Fruit fly (Drosophila melanogaster) whole organism, pupa: Measurements from ENCODE around the gene Doc2.

Experiments
- CG10348 ChIP-seq: fragments of 200-800 bp; sonication (Bioruptor generic); IDR thresholded peaks from 2 replicates; pipeline ENCODE4 v1.3.6; 2022; ENCODE audit warnings: missing biosample characterization, missing genetic modification characterization
- CG12605 ChIP-seq: fragments of 200-800 bp; sonication (Bioruptor generic); IDR thresholded peaks from 2 replicates; pipeline ENCODE4 v1.3.6; 2022; ENCODE audit warnings: missing biosample characterization, missing genetic modification characterization
- CG13204 ChIP-seq: fragments of 200-800 bp; sonication (Bioruptor generic); optimal IDR thresholded peaks from 2 replicates; lab custom pipeline; 2018; ENCODE audit warnings: missing biosample characterization, mild to moderate bottlenecking, missing genetic modification characterization, moderate library complexity
- CG14655 ChIP-seq: fragments of 200-800 bp; sonication (Bioruptor generic); optimal IDR thresholded peaks from 3 replicates; lab custom pipeline; 2017; ENCODE audit warnings: mild to moderate bottlenecking, missing biosample characterization, missing genetic modification reagents, missing genetic modification characterization
- CG17806 ChIP-seq: fragments of 200-800 bp; sonication (Bioruptor generic); optimal IDR thresholded peaks from 2 replicates; lab custom pipeline; 2018; ENCODE audit warnings: missing biosample characterization, mild to moderate bottlenecking, missing genetic modification characterization, moderate library complexity
- CG32121 ChIP-seq: fragments of 200-800 bp; sonication (Bioruptor generic); IDR thresholded peaks from 2 replicates; pipeline ENCODE4 v1.3.6; 2022; ENCODE audit warnings: missing biosample characterization, missing genetic modification characterization
- CG34367 ChIP-seq: fragments of 200-800 bp; sonication (Bioruptor generic); optimal IDR thresholded peaks from 2 replicates; lab custom pipeline; 2018; ENCODE audit warnings: missing biosample characterization, mild to moderate bottlenecking, missing genetic modification characterization
- CG4496 ChIP-seq: fragments of 200-800 bp; sonication (Bioruptor generic); IDR thresholded peaks from 3 replicates; pipeline ENCODE4 v1.3.6; 2022; ENCODE audit warnings: missing biosample characterization, missing genetic modification characterization
- CG8301 ChIP-seq: fragments of 200-800 bp; sonication (Bioruptor generic); optimal IDR thresholded peaks from 2 replicates; lab custom pipeline; 2018; ENCODE audit warnings: missing biosample characterization, mild to moderate bottlenecking, missing genetic modification characterization
- CG9948 ChIP-seq: fragments of 200-800 bp; sonication (Bioruptor generic); optimal IDR thresholded peaks from 2 replicates; lab custom pipeline; 2018; ENCODE audit warnings: missing biosample characterization, mild to moderate bottlenecking, missing genetic modification characterization, moderate library complexity
- D1 ChIP-seq: fragments of 200-800 bp; sonication (Bioruptor generic); optimal IDR thresholded peaks from 2 replicates; lab custom pipeline; 2018; ENCODE audit warnings: missing biosample characterization, mild to moderate bottlenecking, missing genetic modification characterization, moderate library complexity
- EcR ChIP-seq: fragments of 200-800 bp; sonication (Bioruptor generic); optimal IDR thresholded peaks from 3 replicates; lab custom pipeline; 2019; ENCODE audit warnings: missing biosample characterization, missing genetic modification characterization, mild to moderate bottlenecking, moderate library complexity, missing genetic modification reagents
- Pif1B ChIP-seq: fragments of 200-800 bp; sonication (Bioruptor generic); optimal IDR thresholded peaks from 3 replicates; lab custom pipeline; 2016; ENCODE audit warnings: missing biosample characterization, missing genetic modification characterization

dm6 chr3L:8966324-8967011 is 52.6 kb downstream of the Doc2 start, which contains the start of the genes CG5653 and CG5021:
- TF ChIP-seq CG4496 (GFP tag; lab: Robert Waterston, UW): no peak
- TF ChIP-seq CG34367 (tag; lab: Kevin White, UChicago): no peak
- TF ChIP-seq CG13204 (GFP tag; lab: Kevin White, UChicago): no peak
- no peak for TF ChIP-seq CG12605 (GFP tag; lab: Robert Waterston, UW)
- no peak for TF ChIP-seq Pif1B (GFP tag; lab: Kevin White, UChicago)
- TF ChIP-seq CG17806 (tag; lab: Kevin White, UChicago): no peak
- TF ChIP-seq EcR: no peak
- no peak for TF ChIP-seq CG32121 (GFP tag; lab: Robert Waterston, UW)
- TF ChIP-seq CG10348 (GFP tag; lab: Robert Waterston, UW): no peak
- TF ChIP-seq CG14655: no peak
- no peak for TF ChIP-seq CG9948 (tag; lab: Kevin White, UChicago)
- no peak for TF ChIP-seq CG8301 (tag; lab: Kevin White, UChicago)
- TF ChIP-seq D1 (tag; lab: Kevin White, UChicago): no peak
